Fruit fly (Drosophila melanogaster): ENCODE data around the gene bnk.

Gene bnk

DNA sequence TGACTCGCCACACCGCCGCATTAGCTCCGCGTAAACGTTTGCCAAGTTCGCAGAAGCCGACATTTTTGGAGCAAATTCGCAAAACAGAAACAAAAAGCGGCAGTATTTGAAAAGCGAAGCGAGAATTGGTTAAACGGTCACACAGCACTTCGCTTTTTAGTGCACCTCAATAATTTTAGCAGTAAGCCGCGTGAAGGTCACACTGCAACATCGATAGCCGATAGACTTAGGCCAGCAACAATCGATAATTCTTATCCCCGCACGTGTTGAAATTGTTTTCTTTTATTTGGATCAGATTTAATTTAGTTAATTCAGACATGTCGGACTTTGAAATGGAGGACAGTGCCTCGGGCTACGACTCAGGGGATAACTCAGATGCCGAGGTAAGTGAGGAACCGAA is 20.1 kb downstream of the bnk start, which contains the start of the genes Zwilch and CG1542 (continued):
- TF ChIP-seq otp (GFP tag; IDR thresholded peaks at IDR 0.05) (no peak), CG6791 (GFP tag; IDR thresholded peaks at IDR 0.05; ENCODE audit: partially characterized antibody) (peak; percentile 77), ab (GFP tag; optimal IDR thresholded peaks at IDR 0.05) (no peak), hbn (GFP tag; IDR thresholded peaks at IDR 0.05; ENCODE audit: partially characterized antibody) (peak; percentile 78), NC2α (GFP tag; optimal IDR thresholded peaks at IDR 0.05) (no peak), crp (GFP tag; optimal IDR thresholded peaks at IDR 0.05) (no peak), CG1602 (GFP tag; optimal IDR thresholded peaks at IDR 0.05) (no peak), chn (GFP tag; optimal IDR thresholded peaks at IDR 0.05) (no peak), CG42726 (GFP tag; IDR thresholded peaks at IDR 0.05; ENCODE audit: partially characterized antibody) (0 out of 2 replicates have a peak, but pooled peaks have one; percentile 32), mam (GFP tag; optimal IDR thresholded peaks at IDR 0.05) (no peak), CG18011 (GFP tag; optimal IDR thresholded peaks at IDR 0.05) (no peak), TFAM (GFP tag; optimal IDR thresholded peaks at IDR 0.05) (no peak), CG33557 (GFP tag; optimal IDR thresholded peaks at IDR 0.05) (no peak), CG7271 (tag; optimal IDR thresholded peaks at IDR 0.05) (no peak), CG10543 (GFP tag; optimal IDR thresholded peaks at IDR 0.05) (no peak), NFAT (GFP tag; IDR thresholded peaks at IDR 0.05) (no peak), D (optimal IDR thresholded peaks at IDR 0.05) (no peak), D (GFP tag; optimal IDR thresholded peaks at IDR 0.05) (no peak), Bdp1 (GFP tag; optimal IDR thresholded peaks at IDR 0.05) (no peak), HLH3B (GFP tag; IDR thresholded peaks at IDR 0.05) (no peak), caup (GFP tag; optimal IDR thresholded peaks at IDR 0.05; ENCODE audit: severe bottlenecking) (no peak), CG2116 (GFP tag; optimal IDR thresholded peaks at IDR 0.05) (peak; percentile 90), CG10565 (GFP tag; optimal IDR thresholded peaks at IDR 0.05) (no peak), CG5245 (GFP tag; optimal IDR thresholded peaks at IDR 0.05) (no peak), ttk (GFP tag; IDR thresholded peaks at IDR 0.05) (no peak), Atf-2 (GFP tag; optimal IDR thresholded peaks at IDR 0.05) (no peak), grau (tag; optimal IDR thresholded peaks at IDR 0.05) (no peak), CG11560 (tag; IDR thresholded peaks at IDR 0.05) (no peak), Meics (GFP tag; optimal IDR thresholded peaks at IDR 0.05) (no peak), CG10274 (GFP tag; optimal IDR thresholded peaks at IDR 0.05) (no peak), crc (GFP tag; optimal IDR thresholded peaks at IDR 0.05) (no peak), CG8290 (GFP tag; optimal IDR thresholded peaks at IDR 0.05) (no peak), CG8290 (tag; optimal IDR thresholded peaks at IDR 0.05) (no peak), Med (GFP tag) (no peak), CG14014 (GFP tag; IDR thresholded peaks at IDR 0.05) (no peak), Poxn (GFP tag; IDR thresholded peaks at IDR 0.05) (no peak), dati (GFP tag; IDR thresholded peaks at IDR 0.05) (no peak), CG9437 (GFP tag; optimal IDR thresholded peaks at IDR 0.05) (no peak), btn (GFP tag; optimal IDR thresholded peaks at IDR 0.05) (no peak), CG3281 (GFP tag; optimal IDR thresholded peaks at IDR 0.05) (no peak), CG15601 (tag; optimal IDR thresholded peaks at IDR 0.05) (no peak), CG1529 (GFP tag; optimal IDR thresholded peaks at IDR 0.05) (no peak), so (GFP tag; IDR thresholded peaks at IDR 0.05) (no peak), CG12744 (GFP tag; optimal IDR thresholded peaks at IDR 0.05) (no peak), ssp (GFP tag; IDR thresholded peaks at IDR 0.05) (peak; percentile 34; the same call in 1 of the 2 replicates), Tbp (GFP tag; optimal IDR thresholded peaks at IDR 0.05) (no peak), Ets65A (GFP tag) (no peak), CG32772 (GFP tag; IDR thresholded peaks at IDR 0.05) (no peak), CG14667 (GFP tag; IDR thresholded peaks at IDR 0.05) (no peak), CG7357 (GFP tag; IDR thresholded peaks at IDR 0.05) (no peak), bigmax (GFP tag; optimal IDR thresholded peaks at IDR 0.05) (peak; percentile 46), CG3065 (GFP tag; optimal IDR thresholded peaks at IDR 0.05) (no peak), klu (GFP tag; IDR thresholded peaks at IDR 0.05) (no peak)
